Worm (Caenorhabditis elegans) whole organism, L4 larva: ENCODE results near the gene tebp-1.
A peak's percentile ranks its signal among the peaks of the same experiment; 100 is the strongest.

ENCODE experiments used
- F10B5.3 ChIP-seq: sonication (generic microtip); optimal IDR thresholded peaks from 2 replicates; lab custom pipeline; 2016; ENCODE audit warnings: mild to moderate bottlenecking, missing genetic modification characterization, missing compliant biosample characterization
- F37D6.2 ChIP-seq: sonication (generic microtip); optimal IDR thresholded peaks from 2 replicates; lab custom pipeline; 2016; ENCODE audit warnings: mild to moderate bottlenecking, missing genetic modification characterization, missing compliant biosample characterization
- F44E2.7 ChIP-seq: fragments of 200-800 bp; sonication (Bioruptor generic); IDR thresholded peaks from 2 replicates; pipeline ENCODE4 v2.1.2; 2022; ENCODE audit warnings: missing genetic modification characterization, missing compliant biosample characterization
- R02D3.7 ChIP-seq: fragments of 150-350 bp; sonication (generic microtip); optimal IDR thresholded peaks from 3 replicates; lab custom pipeline; 2014; ENCODE audit warnings: missing biosample characterization, missing genetic modification characterization
- T20F7.1 ChIP-seq: fragments of 200-800 bp; sonication (Bioruptor generic); optimal IDR thresholded peaks from 2 replicates; lab custom pipeline; 2018; ENCODE audit warnings: mild to moderate bottlenecking, missing genetic modification characterization, missing compliant biosample characterization
- Y48G9A.11 ChIP-seq: fragments of 200-800 bp; sonication (Bioruptor generic); IDR thresholded peaks from 2 replicates; pipeline ENCODE4 v1.3.6; 2022; ENCODE audit warnings: missing genetic modification reagents, missing genetic modification characterization, missing compliant biosample characterization
- Y5F2A.4 ChIP-seq: fragments of 200-800 bp; sonication (Bioruptor generic); optimal IDR thresholded peaks from 2 replicates; lab custom pipeline; 2018; ENCODE audit warnings: mild to moderate bottlenecking, missing genetic modification characterization, missing compliant biosample characterization
- aha-1 ChIP-seq: fragments of 150-350 bp; peaks from one replicate; lab custom pipeline; 2014; ENCODE audit warnings: missing biosample characterization, missing genetic modification characterization
- aly-2 ChIP-seq: sonication (generic microtip); optimal IDR thresholded peaks from 2 replicates; lab custom pipeline; 2018; ENCODE audit warnings: missing biosample characterization, missing genetic modification characterization
- attf-4 ChIP-seq: sonication (generic microtip); optimal IDR thresholded peaks from 3 replicates; lab custom pipeline; 2017; ENCODE audit warnings: missing biosample characterization, missing genetic modification characterization
- ceh-44 ChIP-seq: fragments of 200-800 bp; sonication (Bioruptor generic); IDR thresholded peaks from 2 replicates; pipeline ENCODE4 v1.3.6; 2022; ENCODE audit warnings: missing genetic modification reagents, missing genetic modification characterization, missing compliant biosample characterization
- ceh-62 ChIP-seq: sonication (generic microtip); optimal IDR thresholded peaks from 2 replicates; lab custom pipeline; 2017; ENCODE audit warnings: missing biosample characterization, missing genetic modification characterization
- ceh-82 ChIP-seq: sonication (generic microtip); optimal IDR thresholded peaks from 2 replicates; lab custom pipeline; 2017; ENCODE audit warnings: missing biosample characterization, missing genetic modification characterization
- ces-1 ChIP-seq: fragments of 150-350 bp; sonication (generic microtip); optimal IDR thresholded peaks from 4 replicates; lab custom pipeline; 2014; ENCODE audit warnings: missing biosample characterization, missing genetic modification reagents, missing genetic modification characterization
- cey-2 ChIP-seq: sonication (generic microtip); optimal IDR thresholded peaks from 3 replicates; lab custom pipeline; 2017; ENCODE audit warnings: missing genetic modification characterization, mild to moderate bottlenecking, missing compliant biosample characterization, antibody characterized with exemption, borderline replicate concordance; ENCODE audit not compliant: insufficient read depth
- ctbp-1 ChIP-seq: fragments of 200-800 bp; sonication (Bioruptor generic); IDR thresholded peaks from 2 replicates; pipeline ENCODE4 v1.3.6; 2022; ENCODE audit warnings: missing genetic modification reagents, missing genetic modification characterization, missing compliant biosample characterization
- daf-8 ChIP-seq: fragments of 200-800 bp; sonication (Bioruptor generic); IDR thresholded peaks from 2 replicates; pipeline ENCODE4 v1.3.6; 2022; ENCODE audit warnings: missing genetic modification characterization, missing compliant biosample characterization
- dmd-6 ChIP-seq: fragments of 200-800 bp; sonication (Bioruptor generic); IDR thresholded peaks from 2 replicates; pipeline ENCODE4 v1.3.6; 2022; ENCODE audit warnings: missing genetic modification reagents, missing genetic modification characterization, missing compliant biosample characterization
- dmd-9 ChIP-seq: fragments of 200-800 bp; sonication (Bioruptor generic); IDR thresholded peaks from 2 replicates; pipeline ENCODE4 v1.3.6; 2022; ENCODE audit warnings: missing genetic modification reagents, missing genetic modification characterization, missing compliant biosample characterization
- egl-27 ChIP-seq: sonication (generic microtip); optimal IDR thresholded peaks from 3 replicates; lab custom pipeline; 2017; ENCODE audit warnings: missing biosample characterization, missing genetic modification reagents, missing genetic modification characterization
- fos-1 ChIP-seq: fragments of 150-350 bp; optimal IDR thresholded peaks from 2 replicates; lab custom pipeline; 2014; ENCODE audit warnings: missing biosample characterization, missing genetic modification characterization
- hlh-11 ChIP-seq: fragments of 200-800 bp; sonication (Bioruptor generic); optimal IDR thresholded peaks from 2 replicates; lab custom pipeline; 2018; ENCODE audit warnings: mild to moderate bottlenecking, missing genetic modification characterization, missing compliant biosample characterization
- hlh-30 ChIP-seq: sonication (generic microtip); optimal IDR thresholded peaks from 2 replicates; lab custom pipeline; 2017; ENCODE audit warnings: antibody characterized with exemption, mild to moderate bottlenecking, missing genetic modification characterization, missing compliant biosample characterization; ENCODE audit not compliant: insufficient read depth
- lim-7 ChIP-seq: fragments of 200-800 bp; sonication (Bioruptor generic); IDR thresholded peaks from 2 replicates; pipeline ENCODE4 v1.3.6; 2022; ENCODE audit warnings: missing genetic modification characterization, missing compliant biosample characterization
- lin-13 ChIP-seq: fragments of 150-350 bp; optimal IDR thresholded peaks from 2 replicates; lab custom pipeline; 2014; ENCODE audit warnings: missing biosample characterization, missing genetic modification reagents, missing genetic modification characterization
- lin-38 ChIP-seq: fragments of 200-800 bp; sonication (Bioruptor generic); IDR thresholded peaks from 2 replicates; pipeline ENCODE4 v1.3.6; 2022; ENCODE audit warnings: missing genetic modification reagents, missing genetic modification characterization, missing compliant biosample characterization
- lir-3 ChIP-seq: sonication (generic microtip); optimal IDR thresholded peaks from 2 replicates; lab custom pipeline; 2016; ENCODE audit warnings: mild to moderate bottlenecking, missing genetic modification characterization, missing compliant biosample characterization
- mdl-1 ChIP-seq, 2 experiments: fragments of 150-350 bp in 1 of 2; sonication (generic microtip) in 1 of 2; optimal IDR thresholded peaks; 2 replicates each; lab custom pipeline; 2014 to 2017; ENCODE audit warnings: missing biosample characterization in 2 of 2, missing genetic modification characterization in 2 of 2
- mdt-29 ChIP-seq: fragments of 200-800 bp; sonication (Bioruptor generic); IDR thresholded peaks from 2 replicates; pipeline ENCODE4 v1.3.6; 2022; ENCODE audit warnings: missing genetic modification reagents, missing genetic modification characterization, missing compliant biosample characterization
- mep-1 ChIP-seq: fragments of 150-350 bp; sonication (generic microtip); optimal IDR thresholded peaks from 3 replicates; lab custom pipeline; 2014; ENCODE audit warnings: missing biosample characterization, missing genetic modification characterization
- mxl-2 ChIP-seq: fragments of 200-800 bp; sonication (Bioruptor generic); conservative IDR thresholded peaks from 2 replicates; pipeline ENCODE4 v1.3.6; 2022; ENCODE audit warnings: missing genetic modification reagents, missing genetic modification characterization, missing compliant biosample characterization
- mxl-3 ChIP-seq: fragments of 200-800 bp; sonication (Bioruptor generic); optimal IDR thresholded peaks from 2 replicates; lab custom pipeline; 2018; ENCODE audit warnings: mild to moderate bottlenecking, missing genetic modification characterization, missing compliant biosample characterization
- nhr-11 ChIP-seq: fragments of 150-350 bp; optimal IDR thresholded peaks from 2 replicates; lab custom pipeline; 2014; ENCODE audit warnings: missing biosample characterization, missing genetic modification characterization
- nhr-237 ChIP-seq: sonication (generic microtip); optimal IDR thresholded peaks from 2 replicates; lab custom pipeline; 2017; ENCODE audit warnings: missing biosample characterization, missing genetic modification characterization
- nhr-25 ChIP-seq: sonication (generic microtip); optimal IDR thresholded peaks from 2 replicates; lab custom pipeline; 2017; ENCODE audit warnings: missing genetic modification characterization, mild to moderate bottlenecking, missing compliant biosample characterization, antibody characterized with exemption, moderate library complexity, borderline replicate concordance; ENCODE audit not compliant: insufficient read depth
- nhr-41 ChIP-seq: fragments of 200-800 bp; sonication (Bioruptor generic); IDR thresholded peaks from 2 replicates; pipeline ENCODE4 v1.3.6; 2022; ENCODE audit warnings: missing genetic modification reagents, missing genetic modification characterization, missing compliant biosample characterization
- nhr-42 ChIP-seq: fragments of 200-800 bp; sonication (Bioruptor generic); IDR thresholded peaks from 2 replicates; pipeline ENCODE4 v1.3.6; 2022; ENCODE audit warnings: missing genetic modification characterization, missing compliant biosample characterization
- nhr-48 ChIP-seq: sonication (generic microtip); optimal IDR thresholded peaks from 2 replicates; lab custom pipeline; 2016; ENCODE audit warnings: mild to moderate bottlenecking, missing genetic modification characterization, missing compliant biosample characterization
- nhr-76 ChIP-seq: fragments of 150-350 bp; optimal IDR thresholded peaks from 2 replicates; lab custom pipeline; 2014; ENCODE audit warnings: missing biosample characterization, missing genetic modification characterization
- pha-4 ChIP-seq, 2 experiments: fragments of 150-350 bp in 1 of 2; fragments of 200-800 bp in 1 of 2; sonication (Bioruptor generic) in 1 of 2; IDR thresholded peaks in 1 of 2; optimal IDR thresholded peaks in 1 of 2; 2 replicates each; pipeline versions ENCODE4 v1.3.6 to Lab custom; 2014 to 2022; ENCODE audit warnings: missing genetic modification characterization in 2 of 2, missing genetic modification reagents in 2 of 2, missing biosample characterization in 1 of 2, missing compliant biosample characterization in 1 of 2
- pqm-1 ChIP-seq: sonication (generic microtip); optimal IDR thresholded peaks from 2 replicates; lab custom pipeline; 2017; ENCODE audit warnings: missing biosample characterization, missing genetic modification characterization
- rbr-2 ChIP-seq: sonication (generic microtip); optimal IDR thresholded peaks from 2 replicates; lab custom pipeline; 2016; ENCODE audit warnings: missing genotype, missing genetic modification characterization, missing compliant biosample characterization
- sdz-12 ChIP-seq: fragments of 200-800 bp; sonication (Bioruptor generic); optimal IDR thresholded peaks from 2 replicates; lab custom pipeline; 2018; ENCODE audit warnings: mild to moderate bottlenecking, missing genetic modification characterization, missing compliant biosample characterization
- unc-39 ChIP-seq: sonication (generic microtip); optimal IDR thresholded peaks from 2 replicates; lab custom pipeline; 2017; ENCODE audit warnings: missing biosample characterization, missing genetic modification characterization
- unc-62 ChIP-seq, 3 experiments: fragments of 150-350 bp in 1 of 3; sonication (generic microtip); optimal IDR thresholded peaks in 2 of 3; peaks in 1 of 3; 1 replicate in 1 of 3; 2 replicates in 2 of 3; lab custom pipeline; 2014 to 2017; ENCODE audit warnings: missing biosample characterization in 3 of 3, missing genetic modification characterization in 3 of 3, missing genetic modification reagents in 3 of 3, missing genotype in 1 of 3
- vab-7 ChIP-seq: fragments of 200-800 bp; sonication (Bioruptor generic); IDR thresholded peaks from 2 replicates; pipeline ENCODE4 v1.3.6; 2022; ENCODE audit warnings: missing genetic modification reagents, missing genetic modification characterization, missing compliant biosample characterization
- zfp-2 ChIP-seq: sonication (generic microtip); optimal IDR thresholded peaks from 2 replicates; lab custom pipeline; 2016; ENCODE audit warnings: mild to moderate bottlenecking, missing genetic modification characterization, missing compliant biosample characterization
- zip-11 ChIP-seq: fragments of 200-800 bp; sonication (Bioruptor generic); IDR thresholded peaks from 2 replicates; pipeline ENCODE4 v1.3.6; 2022; ENCODE audit warnings: missing genetic modification characterization, missing compliant biosample characterization
- ztf-11 ChIP-seq: fragments of 150-350 bp; optimal IDR thresholded peaks from 2 replicates; lab custom pipeline; 2014; ENCODE audit warnings: missing biosample characterization, missing genetic modification characterization

The tebp-1 gene

ce11 chrII:14393766-14394165, 31.9 kb downstream of the tebp-1 start:
- TF ChIP-seq nhr-42 (no peak), ztf-11 (tag; lab: Kevin White, UChicago) (no peak), egl-27 (no peak), nhr-11 (tag; lab: Kevin White, UChicago) (no peak), aha-1 (tag; lab: Kevin White, UChicago) (peak; percentile 94)

- peak; percentile 91 for TF ChIP-seq mep-1 (tag; lab: Kevin White, UChicago)
- peak; percentile 79 to 96 for TF ChIP-seq mdl-1 (tag; optimal IDR thresholded peaks at IDR 0.05; lab: Kevin White, UChicago)
- TF ChIP-seq T20F7.1 (GFP tag; lab: Kevin White, UChicago): no peak
- TF ChIP-seq dmd-9 (GFP tag; lab: Robert Waterston, UW): no peak
- no peak for TF ChIP-seq mxl-2 (GFP tag; lab: Robert Waterston, UW)
- TF ChIP-seq nhr-25 (tag; lab: Kevin White, UChicago): peak; percentile 3
- TF ChIP-seq nhr-42: peak; percentile 54; the same call in 1 of the 2 replicates
- TF ChIP-seq cey-2: no peak
- peak; percentile 55 for TF ChIP-seq ces-1 (GFP tag; lab: Kevin White, UChicago)
- TF ChIP-seq lin-13 (GFP tag; lab: Kevin White, UChicago): peak; percentile 65
- TF ChIP-seq zfp-2 (tag; lab: Kevin White, UChicago): no peak
- no peak for TF ChIP-seq unc-39 (tag; lab: Kevin White, UChicago)
- TF ChIP-seq ceh-82 (tag; lab: Kevin White, UChicago): no peak
- no peak for TF ChIP-seq attf-4 (tag; lab: Kevin White, UChicago)
- TF ChIP-seq nhr-76 (tag; lab: Kevin White, UChicago): no peak
- TF ChIP-seq nhr-41 (GFP tag; lab: Robert Waterston, UW): no peak
- TF ChIP-seq nhr-237 (tag; lab: Kevin White, UChicago): no peak
- TF ChIP-seq ceh-44: no peak
- no peak for TF ChIP-seq fos-1
- TF ChIP-seq daf-8 (GFP tag; lab: Robert Waterston, UW): no peak
- peak; percentile 82 for TF ChIP-seq hlh-11 (tag; lab: Kevin White, UChicago)
- TF ChIP-seq nhr-48 (tag; lab: Kevin White, UChicago): peak; percentile 30
- no peak for TF ChIP-seq vab-7 (GFP tag; lab: Robert Waterston, UW)
- peak; percentile 8 for TF ChIP-seq R02D3.7 (tag; lab: Kevin White, UChicago)
- TF ChIP-seq lin-38 (GFP tag; lab: Robert Waterston, UW): peak; percentile 96
- TF ChIP-seq unc-62 (GFP tag; optimal IDR thresholded peaks at IDR 0.05 in 1 of 2; lab: Kevin White, UChicago): no peak
- no peak for TF ChIP-seq unc-62 (tag; optimal IDR thresholded peaks at IDR 0.05; lab: Kevin White, UChicago)
- TF ChIP-seq ctbp-1 (GFP tag; lab: Robert Waterston, UW): no peak
- TF ChIP-seq rbr-2 (tag; lab: Kevin White, UChicago): peak; percentile 77
- no peak for TF ChIP-seq F44E2.7 (GFP tag; lab: Robert Waterston, UW)
- TF ChIP-seq ztf-11 (tag; lab: Kevin White, UChicago): no peak
- TF ChIP-seq mxl-3 (GFP tag; lab: Kevin White, UChicago): peak; percentile 87
- no peak for TF ChIP-seq lir-3 (tag; lab: Kevin White, UChicago)
- TF ChIP-seq lim-7 (GFP tag; lab: Robert Waterston, UW): no peak
- peak; percentile 47; the same call in 1 of the 2 replicates for TF ChIP-seq pha-4 (GFP tag; IDR thresholded peaks at IDR 0.05; lab: Robert Waterston, UW)
- no peak for TF ChIP-seq pha-4 (tag; optimal IDR thresholded peaks at IDR 0.05; lab: Kevin White, UChicago)
- TF ChIP-seq mdt-29 (GFP tag; lab: Robert Waterston, UW): no peak
- no peak for TF ChIP-seq Y5F2A.4 (GFP tag; lab: Kevin White, UChicago)
- no peak for TF ChIP-seq pqm-1
- TF ChIP-seq F10B5.3 (tag; lab: Kevin White, UChicago): no peak
- peak; percentile 61 for TF ChIP-seq F37D6.2 (tag; lab: Kevin White, UChicago)
- no peak for TF ChIP-seq ceh-62
- TF ChIP-seq sdz-12: no peak
- no peak for TF ChIP-seq zip-11 (GFP tag; lab: Robert Waterston, UW)
- peak; percentile 99 for TF ChIP-seq hlh-30
- TF ChIP-seq egl-27: no peak
- no peak for TF ChIP-seq Y48G9A.11 (GFP tag; lab: Robert Waterston, UW)
- TF ChIP-seq dmd-6: peak; percentile 63
- no peak for TF ChIP-seq aly-2 (tag; lab: Kevin White, UChicago)
Observed at ce11 chrII:14399595-14399994, 37.8 kb downstream of the tebp-1 start.
